Worm (Caenorhabditis elegans): ENCODE measurements around the gene Y43E12A.3.
A peak's percentile ranks its signal among the peaks of the same experiment; 100 is the strongest.

Y43E12A.3 gene

DNA sequence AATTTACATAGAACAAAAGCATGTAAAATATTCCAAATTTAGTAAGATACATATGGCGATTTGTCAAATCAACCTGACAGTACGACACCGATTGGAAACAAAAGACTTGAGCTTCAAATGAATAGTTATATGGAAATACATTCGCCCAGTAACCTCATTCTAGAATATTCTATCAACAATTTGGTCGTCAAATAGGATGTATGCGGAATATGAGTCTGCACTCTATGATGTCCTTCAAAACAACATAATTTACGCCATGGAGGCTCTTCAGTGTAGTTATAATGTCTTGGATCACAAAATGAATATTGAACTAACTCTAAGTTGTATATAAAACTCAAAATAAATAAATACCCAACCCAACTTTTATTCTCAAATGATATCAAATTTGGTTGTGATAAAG, 39.0 kb downstream of the Y43E12A.3 start (continued):
- TF ChIP-seq unc-39 (tag; optimal IDR thresholded peaks at IDR 0.05) (no peak), snpc-4 (tag; optimal IDR thresholded peaks at IDR 0.05) (no peak), lin-11 (tag; optimal IDR thresholded peaks at IDR 0.05) (no peak), aly-2 (tag; optimal IDR thresholded peaks at IDR 0.05) (no peak), blmp-1 (tag; optimal IDR thresholded peaks at IDR 0.05; ENCODE audit: insufficient read depth) (no peak), egl-27 (tag; optimal IDR thresholded peaks at IDR 0.05) (no peak), unc-55 (GFP tag; optimal IDR thresholded peaks at IDR 0.05) (peak; percentile 40), ama-1 (optimal IDR thresholded peaks at IDR 0.05) (no peak), Y55F3AM.14 (GFP tag; optimal IDR thresholded peaks at IDR 0.05) (no peak), nhr-12 (tag; optimal IDR thresholded peaks at IDR 0.05) (no peak), nhr-21 (tag; optimal IDR thresholded peaks at IDR 0.05) (no peak)

- peak; percentile 51 for TF ChIP-seq skn-1 (tag; optimal IDR thresholded peaks at IDR 0.05)
- TF ChIP-seq F13H6.1 (tag; optimal IDR thresholded peaks at IDR 0.05): peak; percentile 92
- TF ChIP-seq Y55F3AM.14 (GFP tag; optimal IDR thresholded peaks at IDR 0.05): peak; percentile 53
- no peak for TF ChIP-seq ceh-82 (tag; optimal IDR thresholded peaks at IDR 0.05)
- TF ChIP-seq alr-1 (tag; optimal IDR thresholded peaks at IDR 0.05): no peak
- TF ChIP-seq ztf-11 (tag; optimal IDR thresholded peaks at IDR 0.05): no peak
- peak; percentile 97 for TF ChIP-seq ama-1 (optimal IDR thresholded peaks at IDR 0.05)
- peak; percentile 90 for TF ChIP-seq C34F6.9 (tag; optimal IDR thresholded peaks at IDR 0.05)
- peak; percentile 80 for TF ChIP-seq nhr-6 (tag; optimal IDR thresholded peaks at IDR 0.05)
- TF ChIP-seq crh-2 (tag; optimal IDR thresholded peaks at IDR 0.05): peak; percentile 95
- no peak for TF ChIP-seq nhr-10 (tag; optimal IDR thresholded peaks at IDR 0.05)
- no peak for TF ChIP-seq unc-39 (tag; optimal IDR thresholded peaks at IDR 0.05)
- TF ChIP-seq ztf-4 (tag; optimal IDR thresholded peaks at IDR 0.05): peak; percentile 75
- no peak for TF ChIP-seq nhr-11 (tag; optimal IDR thresholded peaks at IDR 0.05)
- peak; percentile 87 for TF ChIP-seq unc-55 (GFP tag; optimal IDR thresholded peaks at IDR 0.05)
- peak; percentile 28 for TF ChIP-seq snpc-4 (tag; optimal IDR thresholded peaks at IDR 0.05)
- peak; percentile 70 for TF ChIP-seq peb-1 (tag; optimal IDR thresholded peaks at IDR 0.05)
- peak; percentile 84 for TF ChIP-seq egl-27 (tag; optimal IDR thresholded peaks at IDR 0.05)
- peak; percentile 42 for TF ChIP-seq mab-5 (tag; optimal IDR thresholded peaks at IDR 0.05)
- peak; percentile 90 for TF ChIP-seq sma-9 (GFP tag; optimal IDR thresholded peaks at IDR 0.05)
- TF ChIP-seq sma-9 (tag; optimal IDR thresholded peaks at IDR 0.05): no peak
- no peak for TF ChIP-seq aly-2 (tag; optimal IDR thresholded peaks at IDR 0.05)
- TF ChIP-seq mbf-1 (tag; optimal IDR thresholded peaks at IDR 0.05): no peak
- no peak for TF ChIP-seq dmd-4 (tag; optimal IDR thresholded peaks at IDR 0.05)
- peak; percentile 13 to 47 for TF ChIP-seq mdl-1 (tag; optimal IDR thresholded peaks at IDR 0.05)
- peak; percentile 89 for TF ChIP-seq sma-3 (GFP tag; optimal IDR thresholded peaks at IDR 0.05)
- TF ChIP-seq ztf-1 (GFP tag; conservative IDR thresholded peaks at IDR 0.05): no peak
- TF ChIP-seq lin-39 (tag; optimal IDR thresholded peaks at IDR 0.05): no peak
- TF ChIP-seq lin-13 (GFP tag; optimal IDR thresholded peaks at IDR 0.05): peak; percentile 80
- TF ChIP-seq ceh-16 (tag; optimal IDR thresholded peaks at IDR 0.05): no peak
- peak; percentile 73 for TF ChIP-seq nhr-25 (tag; optimal IDR thresholded peaks at IDR 0.05)
- TF ChIP-seq sem-4 (tag; optimal IDR thresholded peaks at IDR 0.05): peak; percentile 89
- TF ChIP-seq elt-3 (tag; optimal IDR thresholded peaks at IDR 0.05): no peak
- TF ChIP-seq R02D3.7 (tag; optimal IDR thresholded peaks at IDR 0.05): no peak
- no peak for TF ChIP-seq nhr-23 (tag; optimal IDR thresholded peaks at IDR 0.05)
- TF ChIP-seq lsy-2 (tag; optimal IDR thresholded peaks at IDR 0.05): peak; percentile 57 to 90
- TF ChIP-seq blmp-1 (tag; optimal IDR thresholded peaks at IDR 0.05; ENCODE audit: insufficient read depth): peak; percentile 30
- no peak for TF ChIP-seq nhr-77 (tag; optimal IDR thresholded peaks at IDR 0.05)
- peak; percentile 92 for TF ChIP-seq fos-1 (tag; optimal IDR thresholded peaks at IDR 0.05)
- no peak for TF ChIP-seq nhr-12 (tag; optimal IDR thresholded peaks at IDR 0.05)
- TF ChIP-seq gmeb-1 (tag; optimal IDR thresholded peaks at IDR 0.05): peak; percentile 53
- TF ChIP-seq elt-1 (tag; optimal IDR thresholded peaks at IDR 0.05): no peak
- peak; percentile 58 for TF ChIP-seq lin-11 (tag; optimal IDR thresholded peaks at IDR 0.05)
- no peak for TF ChIP-seq nhr-237 (tag; optimal IDR thresholded peaks at IDR 0.05)
- peak; percentile 2 for TF ChIP-seq unc-62 (GFP tag; optimal IDR thresholded peaks at IDR 0.05)
- peak; percentile 95 for TF ChIP-seq nhr-129 (tag; optimal IDR thresholded peaks at IDR 0.05)
- peak; percentile 94 for TF ChIP-seq zag-1 (tag; optimal IDR thresholded peaks at IDR 0.05)
- no peak for TF ChIP-seq ZK546.5 (tag; optimal IDR thresholded peaks at IDR 0.05)
- peak; percentile 69 for TF ChIP-seq nhr-21 (tag; optimal IDR thresholded peaks at IDR 0.05)
These were observed 39.9 kb downstream of the Y43E12A.3 start for ce11 chrIV:11027560-11027959.
